Fruit fly (Drosophila melanogaster) whole organism, prepupa: Measurements from ENCODE around the gene CG4480.
"Not testable (repeated sequence)": the region's sequence is repeated elsewhere in the genome, so short reads cannot be mapped to it uniquely, and the experiment has no call there.

Experiments used
- CG15336 ChIP-seq: fragments of 200-800 bp; sonication (Bioruptor generic); IDR thresholded peaks from 2 replicates; pipeline ENCODE4 v1.3.6; 2022; ENCODE audit warnings: missing biosample characterization, missing genetic modification characterization
- CG6808 ChIP-seq: fragments of 200-800 bp; sonication (Bioruptor generic); optimal IDR thresholded peaks from 3 replicates; lab custom pipeline; 2017; ENCODE audit warnings: missing biosample characterization, missing genetic modification characterization, mild to moderate bottlenecking, moderate library complexity, missing genetic modification reagents
- CG8632 ChIP-seq: fragments of 200-800 bp; sonication (Bioruptor generic); optimal IDR thresholded peaks from 3 replicates; lab custom pipeline; 2016; ENCODE audit warnings: missing biosample characterization, missing genetic modification characterization
- CG9139 ChIP-seq: fragments of 200-800 bp; sonication (Bioruptor generic); optimal IDR thresholded peaks from 3 replicates; lab custom pipeline; 2017; ENCODE audit warnings: missing biosample characterization, mild to moderate bottlenecking, missing genetic modification characterization
- Eip78C ChIP-seq: fragments of 200-800 bp; sonication (Bioruptor generic); peaks from one replicate; lab custom pipeline; 2016; ENCODE audit warnings: missing biosample characterization, missing genetic modification characterization
- Ets21C ChIP-seq: fragments of 200-800 bp; sonication (Bioruptor generic); optimal IDR thresholded peaks from 3 replicates; lab custom pipeline; 2016; ENCODE audit warnings: missing biosample characterization, missing genetic modification characterization
- Hr4 ChIP-seq: fragments of 200-800 bp; sonication (Bioruptor generic); optimal IDR thresholded peaks from 3 replicates; lab custom pipeline; 2016; ENCODE audit warnings: missing biosample characterization, missing genetic modification characterization
- fd59A ChIP-seq: fragments of 200-800 bp; sonication (Bioruptor generic); optimal IDR thresholded peaks from 2 replicates; lab custom pipeline; 2017; ENCODE audit warnings: missing biosample characterization, mild to moderate bottlenecking, missing genetic modification characterization, missing genetic modification reagents

DNA sequence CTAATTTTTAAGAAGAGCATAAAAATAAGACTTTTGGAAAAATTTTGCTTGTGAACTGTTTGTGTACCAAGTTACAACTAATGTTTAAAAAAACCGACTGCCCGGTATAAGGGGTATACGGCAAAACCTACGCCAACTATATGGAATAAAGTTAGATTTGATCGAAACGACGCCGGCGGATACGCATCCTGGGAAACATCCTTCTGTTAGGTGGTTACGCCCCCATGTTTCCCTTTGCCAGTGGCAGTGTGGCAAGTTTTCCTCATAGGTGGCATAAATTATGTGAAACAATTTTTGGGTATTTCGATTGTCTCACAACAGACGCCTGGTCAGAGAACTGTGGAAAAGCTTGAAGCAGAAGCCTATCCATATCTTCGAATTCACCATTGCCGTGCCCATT, 9.7 kb upstream of the CG4480 start, which contains the start of gene ProtA:
- not testable (repeated sequence) for TF ChIP-seq Eip78C; CG9139; Hr4; CG15336 (GFP tag; lab: Robert Waterston, UW); CG6808; Ets21C (GFP tag; lab: Kevin White, UChicago); CG8632 (GFP tag; lab: Kevin White, UChicago); fd59A (GFP tag; lab: Kevin White, UChicago)
